Worm (Caenorhabditis elegans) whole organism, late embryonic: ENCODE measurements around the gene ZK1128.3.

Experiments
- K09A11.1 ChIP-seq: sonication (generic microtip); optimal IDR thresholded peaks from 2 replicates; lab custom pipeline; 2017; ENCODE audit warnings: antibody characterized with exemption, mild to moderate bottlenecking, missing genetic modification characterization, missing compliant biosample characterization; ENCODE audit not compliant: insufficient read depth
- T23F11.4 ChIP-seq: fragments of 200-800 bp; sonication (Bioruptor generic); optimal IDR thresholded peaks from 2 replicates; lab custom pipeline; 2018; ENCODE audit warnings: mild to moderate bottlenecking, missing genetic modification characterization, missing compliant biosample characterization
- ama-1 ChIP-seq: fragments of 150-350 bp; optimal IDR thresholded peaks from 2 replicates; lab custom pipeline; 2014
- ceh-19 ChIP-seq: fragments of 200-800 bp; sonication (Bioruptor generic); optimal IDR thresholded peaks from 2 replicates; lab custom pipeline; 2018; ENCODE audit warnings: mild to moderate bottlenecking, missing genetic modification characterization, missing compliant biosample characterization
- ceh-2 ChIP-seq: sonication (generic microtip); optimal IDR thresholded peaks from 2 replicates; lab custom pipeline; 2016; ENCODE audit warnings: missing genotype, missing genetic modification characterization, missing compliant biosample characterization
- ceh-45 ChIP-seq: fragments of 200-800 bp; sonication (Bioruptor generic); IDR thresholded peaks from 2 replicates; pipeline ENCODE4 v1.3.6; 2022; ENCODE audit warnings: missing genetic modification reagents, missing genetic modification characterization, missing compliant biosample characterization
- ceh-48 ChIP-seq: sonication (generic microtip); optimal IDR thresholded peaks from 2 replicates; lab custom pipeline; 2016; ENCODE audit warnings: missing genetic modification characterization, inconsistent platforms, missing compliant biosample characterization
- ceh-6 ChIP-seq: fragments of 200-800 bp; sonication (Bioruptor generic); optimal IDR thresholded peaks from 2 replicates; lab custom pipeline; 2018; ENCODE audit warnings: mild to moderate bottlenecking, missing genetic modification characterization, missing compliant biosample characterization
- dmd-4 ChIP-seq: sonication (generic microtip); optimal IDR thresholded peaks from 2 replicates; lab custom pipeline; 2016; ENCODE audit warnings: borderline replicate concordance, missing genetic modification characterization, missing compliant biosample characterization
- elt-4 ChIP-seq: sonication (generic microtip); optimal IDR thresholded peaks from 2 replicates; lab custom pipeline; 2016; ENCODE audit warnings: missing genetic modification characterization, missing compliant biosample characterization
- eyg-1 ChIP-seq: sonication (generic microtip); optimal IDR thresholded peaks from 2 replicates; lab custom pipeline; 2016; ENCODE audit warnings: missing genotype, missing genetic modification characterization, missing compliant biosample characterization
- fax-1 ChIP-seq: sonication (generic microtip); optimal IDR thresholded peaks from 2 replicates; lab custom pipeline; 2016; ENCODE audit warnings: missing genotype, missing genetic modification characterization, missing compliant biosample characterization
- fkh-6 ChIP-seq: sonication (generic microtip); optimal IDR thresholded peaks from 2 replicates; lab custom pipeline; 2016; ENCODE audit warnings: missing genetic modification characterization, missing compliant biosample characterization
- gmeb-2 ChIP-seq: sonication (generic microtip); optimal IDR thresholded peaks from 2 replicates; lab custom pipeline; 2016; ENCODE audit warnings: missing genetic modification characterization, inconsistent platforms, missing compliant biosample characterization
- hlh-30 ChIP-seq: sonication (generic microtip); optimal IDR thresholded peaks from 2 replicates; lab custom pipeline; 2017; ENCODE audit warnings: antibody characterized with exemption, missing genetic modification characterization, missing compliant biosample characterization; ENCODE audit not compliant: insufficient read depth
- lim-6 ChIP-seq: sonication (generic microtip); optimal IDR thresholded peaks from 2 replicates; lab custom pipeline; 2016; ENCODE audit warnings: missing genetic modification characterization, missing compliant biosample characterization
- mec-3 ChIP-seq: sonication (generic microtip); optimal IDR thresholded peaks from 2 replicates; lab custom pipeline; 2016; ENCODE audit warnings: borderline replicate concordance, missing genetic modification characterization, missing compliant biosample characterization
- nfya-1 ChIP-seq: sonication (generic microtip); optimal IDR thresholded peaks from 2 replicates; lab custom pipeline; 2017; ENCODE audit warnings: missing genetic modification characterization, mild to moderate bottlenecking, missing compliant biosample characterization, antibody characterized with exemption, moderate library complexity
- nhr-11 ChIP-seq: fragments of 150-350 bp; optimal IDR thresholded peaks from 2 replicates; lab custom pipeline; 2014; ENCODE audit warnings: missing biosample characterization, missing genetic modification characterization
- npax-4 ChIP-seq: sonication (generic microtip); optimal IDR thresholded peaks from 2 replicates; lab custom pipeline; 2016; ENCODE audit warnings: missing genetic modification characterization, missing compliant biosample characterization
- pag-3 ChIP-seq: sonication (generic microtip); optimal IDR thresholded peaks from 2 replicates; lab custom pipeline; 2016; ENCODE audit warnings: missing compliant biosample characterization, missing genetic modification characterization, borderline replicate concordance
- pat-9 ChIP-seq: fragments of 200-800 bp; sonication (Bioruptor generic); optimal IDR thresholded peaks from 2 replicates; lab custom pipeline; 2018; ENCODE audit warnings: mild to moderate bottlenecking, missing genetic modification characterization, moderate library complexity, missing compliant biosample characterization
- pros-1 ChIP-seq: fragments of 150-350 bp; optimal IDR thresholded peaks from 2 replicates; lab custom pipeline; 2014; ENCODE audit warnings: missing biosample characterization, missing genetic modification reagents, missing genetic modification characterization
- ttx-3 ChIP-seq: sonication (generic microtip); optimal IDR thresholded peaks from 2 replicates; lab custom pipeline; 2016; ENCODE audit warnings: missing genetic modification reagents, missing genetic modification characterization, missing compliant biosample characterization
- unc-42 ChIP-seq: sonication (generic microtip); optimal IDR thresholded peaks from 2 replicates; lab custom pipeline; 2016; ENCODE audit warnings: missing genotype, missing genetic modification characterization, missing compliant biosample characterization
- unc-55 ChIP-seq: sonication (generic microtip); optimal IDR thresholded peaks from 2 replicates; lab custom pipeline; 2017; ENCODE audit warnings: missing biosample characterization, missing genetic modification reagents, missing genetic modification characterization
- unc-86 ChIP-seq: sonication (generic microtip); optimal IDR thresholded peaks from 2 replicates; lab custom pipeline; 2016; ENCODE audit warnings: missing genetic modification characterization, missing compliant biosample characterization
- zip-5 ChIP-seq: sonication (generic microtip); optimal IDR thresholded peaks from 2 replicates; lab custom pipeline; 2016; ENCODE audit warnings: missing genetic modification characterization, missing compliant biosample characterization
- ztf-16 ChIP-seq: sonication (generic microtip); optimal IDR thresholded peaks from 2 replicates; lab custom pipeline; 2017; ENCODE audit warnings: missing genetic modification characterization, missing compliant biosample characterization

Gene ZK1128.3

ce11 chrIII:10120076-10120831 is 1.5 kb upstream of the ZK1128.3 start, which contains the start of the genes gtf-2H3 and ham-3 (continued):
- TF ChIP-seq hlh-30, result no peak
- no peak for TF ChIP-seq T23F11.4

- no peak for TF ChIP-seq ceh-48 (tag; lab: Kevin White, UChicago)
- TF ChIP-seq pros-1 (tag; lab: Kevin White, UChicago), result no peak
- TF ChIP-seq unc-42 (tag; lab: Kevin White, UChicago), result peak; percentile 13
- no peak for TF ChIP-seq gmeb-2 (tag; lab: Kevin White, UChicago)
- no peak for TF ChIP-seq ama-1 (lab: Kevin White, UChicago)
- TF ChIP-seq, all 69 proteins: peak for 1
Observed at ce11 chrIII:10114662-10115061, 4.1 kb downstream of the ZK1128.3 start, which contains the start of the genes ZK1128.1 and mett-10. ZK1128.1 (minus strand) TSS chrIII:10114760. mett-10 (plus strand) TSS chrIII:10115036.

ce11 chrIII:10112958-10113357 is 5.8 kb downstream of the ZK1128.3 start, which contains the start of gene vps-29:
vps-29 (minus strand) TSS chrIII:10113058.
- no peak for TF ChIP-seq nfya-1 (tag; lab: Kevin White, UChicago)
- no peak for TF ChIP-seq eyg-1 (tag; lab: Kevin White, UChicago)
- TF ChIP-seq mec-3, result no peak
- no peak for TF ChIP-seq ceh-45 (GFP tag; lab: Robert Waterston, UW)
- no peak for TF ChIP-seq fkh-6 (tag; lab: Kevin White, UChicago)
- no peak for TF ChIP-seq ceh-6 (GFP tag; lab: Kevin White, UChicago)
- TF ChIP-seq gmeb-2 (tag; lab: Kevin White, UChicago), result no peak
- no peak for TF ChIP-seq ceh-19 (GFP tag; lab: Kevin White, UChicago)
- no peak for TF ChIP-seq npax-4 (tag; lab: Kevin White, UChicago)
- no peak for TF ChIP-seq zip-5

- no peak for TF ChIP-seq nhr-11 (tag; lab: Kevin White, UChicago)
Observed at ce11 chrIII:10108995-10109394, 9.7 kb downstream of the ZK1128.3 start, which contains the start of gene T16H12.9. T16H12.9 (plus strand) TSS chrIII:10109295.

- TF ChIP-seq lim-6 (tag; lab: Kevin White, UChicago) (no peak), ceh-2 (tag; lab: Kevin White, UChicago) (no peak), dmd-4 (tag; lab: Kevin White, UChicago) (no peak), elt-4 (tag; lab: Kevin White, UChicago) (no peak), pat-9 (no peak), pag-3 (tag; lab: Kevin White, UChicago) (no peak), unc-86 (tag; lab: Kevin White, UChicago) (no peak), ztf-16 (tag; lab: Kevin White, UChicago) (no peak), fax-1 (tag; lab: Kevin White, UChicago) (no peak), K09A11.1 (tag; lab: Kevin White, UChicago) (no peak)
Observed at ce11 chrIII:10106390-10106789, 12.3 kb downstream of the ZK1128.3 start, which contains the start of gene srt-55. srt-55 (minus strand) TSS chrIII:10106490.

- TF ChIP-seq fax-1 (tag; lab: Kevin White, UChicago) (no peak), zip-5 (no peak), nfya-1 (tag; lab: Kevin White, UChicago) (no peak), fkh-6 (tag; lab: Kevin White, UChicago) (no peak), unc-55 (GFP tag; lab: Kevin White, UChicago) (no peak), ttx-3 (tag; lab: Kevin White, UChicago) (no peak)
Observed at ce11 chrIII:10101352-10101751, 17.4 kb downstream of the ZK1128.3 start, which contains the start of gene kel-10. kel-10 (minus strand) TSS chrIII:10101452.
